Worm (Caenorhabditis elegans): ENCODE measurements around the gene Y17G9B.5.

Y17G9B.5 gene

DNA sequence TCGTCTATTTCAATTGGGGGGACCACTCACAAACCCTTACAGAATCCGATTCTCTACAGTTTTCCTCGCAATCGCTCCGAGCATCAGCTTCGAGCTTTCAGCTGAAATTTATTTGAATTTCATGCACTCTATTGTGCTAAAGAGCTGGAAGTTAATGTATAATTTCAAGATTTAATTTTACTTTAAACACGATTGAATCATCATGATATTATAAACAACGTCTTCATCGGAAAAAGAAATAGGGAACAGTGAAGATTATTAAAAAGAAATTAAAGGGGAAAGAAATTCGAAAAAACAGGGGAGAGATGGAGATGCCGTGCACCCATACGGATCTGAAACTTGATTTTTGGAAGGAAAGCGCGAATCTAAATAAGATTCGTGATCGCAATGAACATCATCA is 5.9 kb upstream of the Y17G9B.5 start, which contains the start of gene hoe-1 (continued):
- TF ChIP-seq lin-26 (GFP tag; IDR thresholded peaks at IDR 0.05), result 0 out of 2 replicates have a peak, but pooled peaks have one; percentile 48
- TF ChIP-seq unc-130 (GFP tag; optimal IDR thresholded peaks at IDR 0.05), result no peak
- TF ChIP-seq nfya-1 (tag; optimal IDR thresholded peaks at IDR 0.05; ENCODE audit: borderline replicate concordance, insufficient read depth), result no peak
- TF ChIP-seq hmg-20 (GFP tag; IDR thresholded peaks at IDR 0.05), result no peak
- no peak for TF ChIP-seq T07F8.4 (tag; optimal IDR thresholded peaks at IDR 0.05)
- peak; percentile 26 for TF ChIP-seq F49E8.2 (tag; optimal IDR thresholded peaks at IDR 0.05; ENCODE audit: insufficient read depth)
- peak; percentile 8; the same call in 1 of the 2 replicates for TF ChIP-seq attf-6 (GFP tag; IDR thresholded peaks at IDR 0.05)
- TF ChIP-seq madf-6 (GFP tag; IDR thresholded peaks at IDR 0.05), result 0 out of 2 replicates have a peak, but pooled peaks have one; percentile 10
- no peak for TF ChIP-seq pbrm-1 (GFP tag; IDR thresholded peaks at IDR 0.05)

DNA sequence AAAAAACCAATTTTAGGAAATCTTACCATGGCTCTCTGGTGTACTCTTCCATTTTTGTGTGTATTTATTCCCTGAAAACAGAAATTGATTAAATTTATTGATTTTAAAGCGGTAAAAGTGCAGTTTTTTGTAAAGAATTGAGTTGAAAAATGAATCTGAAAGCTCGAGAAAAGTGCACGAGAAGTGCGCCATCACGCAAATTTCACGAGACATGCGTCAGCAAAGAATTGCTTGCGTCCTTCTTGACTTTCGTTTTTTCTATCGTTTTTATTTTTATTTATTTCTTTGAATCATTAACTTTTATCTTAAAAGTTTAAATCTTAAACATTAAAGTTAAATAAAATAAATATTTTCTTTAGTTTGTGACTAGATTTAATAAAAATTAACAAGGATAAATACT is 4.6 kb upstream of the Y17G9B.5 start, which contains the start of gene timm-17B.1:
Gene timm-17B.1 (minus strand): TSS at position 71 of the 400 bp plus-strand sequence.
- TF ChIP-seq nhr-80 (tag; optimal IDR thresholded peaks at IDR 0.05) (peak; percentile 8), C06A6.2 (GFP tag; conservative IDR thresholded peaks at IDR 0.05) (no peak), dox-1 (GFP tag; IDR thresholded peaks at IDR 0.05) (peak; percentile 68), nfya-1 (tag; optimal IDR thresholded peaks at IDR 0.05; ENCODE audit: borderline replicate concordance, insufficient read depth) (no peak), ztf-28 (GFP tag; IDR thresholded peaks at IDR 0.05) (no peak), Y95B8A.8 (GFP tag; IDR thresholded peaks at IDR 0.05) (no peak), nhr-179 (tag; optimal IDR thresholded peaks at IDR 0.05) (no peak), ceh-91 (GFP tag; IDR thresholded peaks at IDR 0.05) (no peak), him-1 (tag; optimal IDR thresholded peaks at IDR 0.05) (peak; percentile 51), madf-8 (GFP tag; conservative IDR thresholded peaks at IDR 0.05) (peak; percentile 10; the same call in 1 of the 2 replicates), T07F8.4 (tag; optimal IDR thresholded peaks at IDR 0.05) (no peak), snpc-4 (GFP tag; optimal IDR thresholded peaks at IDR 0.05) (peak; percentile 12), snpc-4 (tag; optimal IDR thresholded peaks at IDR 0.05) (peak; percentile 34 to 64 (median 54)), F37B4.10 (GFP tag; IDR thresholded peaks at IDR 0.05) (no peak), unc-62 (GFP tag; optimal IDR thresholded peaks at IDR 0.05) (no peak), aptf-2 (GFP tag; conservative IDR thresholded peaks at IDR 0.05) (no peak), B0035.1 (tag; optimal IDR thresholded peaks at IDR 0.05) (no peak), hmg-20 (GFP tag; IDR thresholded peaks at IDR 0.05) (peak; percentile 34; the same call in 1 of the 2 replicates), xnd-1 (tag; optimal IDR thresholded peaks at IDR 0.05) (peak; percentile 51), lin-40 (tag; optimal IDR thresholded peaks at IDR 0.05) (peak; percentile 67), mcd-1 (GFP tag; IDR thresholded peaks at IDR 0.05) (peak; percentile 88), ztf-6 (GFP tag; IDR thresholded peaks at IDR 0.05) (no peak), ama-1 (optimal IDR thresholded peaks at IDR 0.05) (no peak), ama-1 (GFP tag; optimal IDR thresholded peaks at IDR 0.05) (no peak), snpc-1.1 (tag; optimal IDR thresholded peaks at IDR 0.05; ENCODE audit: insufficient read depth) (peak; percentile 58), let-526 (GFP tag; IDR thresholded peaks at IDR 0.05) (no peak), sea-2 (GFP tag; IDR thresholded peaks at IDR 0.05) (no peak), lin-35 (GFP tag; optimal IDR thresholded peaks at IDR 0.05) (peak in 1 of 3 experiments; percentile 66), lsl-1 (GFP tag; optimal IDR thresholded peaks at IDR 0.05) (peak; percentile 54), pha-4 (tag; optimal IDR thresholded peaks at IDR 0.05) (no peak), attf-5 (GFP tag; optimal IDR thresholded peaks at IDR 0.05) (peak; percentile 17), nfyb-1 (GFP tag; IDR thresholded peaks at IDR 0.05) (0 out of 2 replicates have a peak, but pooled peaks have one; percentile 68), snpc-3.4 (tag; optimal IDR thresholded peaks at IDR 0.05) (peak; percentile 19), lir-1 (GFP tag; conservative IDR thresholded peaks at IDR 0.05) (no peak), chd-7 (tag; optimal IDR thresholded peaks at IDR 0.05) (no peak), madf-6 (GFP tag; IDR thresholded peaks at IDR 0.05) (peak; percentile 30; the same call in 1 of the 2 replicates), tlf-1 (GFP tag; optimal IDR thresholded peaks at IDR 0.05) (no peak), somi-1 (GFP tag; optimal IDR thresholded peaks at IDR 0.05) (no peak), bed-1 (GFP tag; IDR thresholded peaks at IDR 0.05) (no peak), akir-1 (GFP tag; optimal IDR thresholded peaks at IDR 0.05) (no peak), zim-3 (tag; optimal IDR thresholded peaks at IDR 0.05) (no peak)

Measured in whole organism, young adult.